Worm (Caenorhabditis elegans) whole organism, young adult: ENCODE measurements around the gene tctn-1.

ENCODE experiments used
- C06A6.2 ChIP-seq: fragments of 200-800 bp; sonication (Bioruptor generic); conservative IDR thresholded peaks from 2 replicates; pipeline ENCODE4 v1.3.6; 2022; ENCODE audit warnings: missing genetic modification characterization, missing compliant biosample characterization
- D2030.7 ChIP-seq: fragments of 200-800 bp; sonication (Bioruptor generic); IDR thresholded peaks from 2 replicates; pipeline ENCODE4 v1.3.6; 2022; ENCODE audit warnings: missing genetic modification reagents, missing genetic modification characterization, missing compliant biosample characterization
- F22D6.2 ChIP-seq: sonication (generic microtip); optimal IDR thresholded peaks from 2 replicates; lab custom pipeline; 2016; ENCODE audit warnings: mild to moderate bottlenecking, missing genetic modification characterization, missing compliant biosample characterization
- F33H1.4 ChIP-seq: fragments of 200-800 bp; sonication (Bioruptor generic); IDR thresholded peaks from 2 replicates; pipeline ENCODE4 v1.3.6; 2022; ENCODE audit warnings: missing genetic modification reagents, missing genetic modification characterization, missing compliant biosample characterization
- F37B4.10 ChIP-seq: fragments of 200-800 bp; sonication (Bioruptor generic); IDR thresholded peaks from 2 replicates; pipeline ENCODE4 v1.3.6; 2022; ENCODE audit warnings: missing genetic modification characterization, missing compliant biosample characterization
- F39B2.1 ChIP-seq: fragments of 200-800 bp; sonication (Bioruptor generic); IDR thresholded peaks from 2 replicates; pipeline ENCODE4 v1.3.6; 2022; ENCODE audit warnings: missing genetic modification reagents, missing genetic modification characterization, missing compliant biosample characterization
- F49E8.2 ChIP-seq: sonication (generic microtip); optimal IDR thresholded peaks from 3 replicates; lab custom pipeline; 2017; ENCODE audit warnings: missing genetic modification characterization, mild to moderate bottlenecking, missing compliant biosample characterization, antibody characterized with exemption, moderate library complexity; ENCODE audit not compliant: insufficient read depth
- F52B5.7 ChIP-seq: sonication (generic microtip); optimal IDR thresholded peaks from 2 replicates; lab custom pipeline; 2016; ENCODE audit warnings: mild to moderate bottlenecking, missing genetic modification characterization, missing compliant biosample characterization
- F55B11.4 ChIP-seq: sonication (generic microtip); optimal IDR thresholded peaks from 2 replicates; lab custom pipeline; 2016; ENCODE audit warnings: missing compliant biosample characterization, missing genetic modification characterization, borderline replicate concordance; ENCODE audit not compliant: insufficient read depth
- F57A8.1 ChIP-seq: fragments of 200-800 bp; sonication (Bioruptor generic); optimal IDR thresholded peaks from 2 replicates; lab custom pipeline; 2018; ENCODE audit warnings: mild to moderate bottlenecking, missing genetic modification characterization, moderate library complexity, missing compliant biosample characterization
- K11D2.4 ChIP-seq: fragments of 200-800 bp; sonication (Bioruptor generic); IDR thresholded peaks from 2 replicates; pipeline ENCODE4 v1.3.6; 2022; ENCODE audit warnings: missing genetic modification reagents, missing genetic modification characterization, missing compliant biosample characterization
- T07F8.4 ChIP-seq: sonication (generic microtip); optimal IDR thresholded peaks from 2 replicates; lab custom pipeline; 2016; ENCODE audit warnings: mild to moderate bottlenecking, missing genetic modification characterization, moderate library complexity, missing compliant biosample characterization
- Y53G8AR.9 ChIP-seq: fragments of 200-800 bp; sonication (Bioruptor generic); conservative IDR thresholded peaks from 2 replicates; pipeline ENCODE4 v1.3.6; 2022; ENCODE audit warnings: missing genetic modification reagents, missing genetic modification characterization, missing compliant biosample characterization
- Y56A3A.18 ChIP-seq: fragments of 200-800 bp; sonication (Bioruptor generic); IDR thresholded peaks from 2 replicates; pipeline ENCODE4 v1.3.6; 2022; ENCODE audit warnings: missing genetic modification reagents, missing genetic modification characterization, missing compliant biosample characterization
- akir-1 ChIP-seq: fragments of 200-800 bp; sonication (Bioruptor generic); optimal IDR thresholded peaks from 2 replicates; lab custom pipeline; 2018; ENCODE audit warnings: mild to moderate bottlenecking, missing genetic modification characterization, moderate library complexity, missing compliant biosample characterization
- ama-1 ChIP-seq, 3 experiments: fragments of 150-350 bp in 1 of 3; sonication (generic microtip) in 2 of 3; optimal IDR thresholded peaks; 2 replicates each; lab custom pipeline; 2014 to 2018; ENCODE audit warnings: missing biosample characterization in 2 of 3, missing genetic modification characterization in 2 of 3, missing genetic modification reagents in 2 of 3
- atf-7 ChIP-seq: sonication (generic microtip); optimal IDR thresholded peaks from 2 replicates; lab custom pipeline; 2017; ENCODE audit warnings: mild to moderate bottlenecking, missing genetic modification characterization, missing compliant biosample characterization
- bed-1 ChIP-seq: fragments of 200-800 bp; sonication (Bioruptor generic); IDR thresholded peaks from 2 replicates; pipeline ENCODE4 v1.3.6; 2022; ENCODE audit warnings: missing genetic modification reagents, missing genetic modification characterization, missing compliant biosample characterization
- ccch-3 ChIP-seq: fragments of 200-800 bp; sonication (Bioruptor generic); optimal IDR thresholded peaks from 2 replicates; lab custom pipeline; 2018; ENCODE audit warnings: mild to moderate bottlenecking, missing genetic modification characterization, missing compliant biosample characterization
- ceh-100 ChIP-seq: fragments of 200-800 bp; sonication (Bioruptor generic); IDR thresholded peaks from 2 replicates; pipeline ENCODE4 v1.3.6; 2022; ENCODE audit warnings: missing genetic modification reagents, missing genetic modification characterization, missing compliant biosample characterization
- ceh-40 ChIP-seq: fragments of 200-800 bp; sonication (Bioruptor generic); IDR thresholded peaks from 2 replicates; pipeline ENCODE4 v1.3.6; 2022; ENCODE audit warnings: missing genetic modification characterization, missing compliant biosample characterization
- ceh-91 ChIP-seq: fragments of 200-800 bp; sonication (Bioruptor generic); IDR thresholded peaks from 2 replicates; pipeline ENCODE4 v1.3.6; 2022; ENCODE audit warnings: missing genetic modification reagents, missing genetic modification characterization, missing compliant biosample characterization
- chd-7 ChIP-seq: sonication (generic microtip); optimal IDR thresholded peaks from 2 replicates; lab custom pipeline; 2016; ENCODE audit warnings: mild to moderate bottlenecking, missing genetic modification characterization, moderate library complexity, missing compliant biosample characterization
- die-1 ChIP-seq: sonication (generic microtip); optimal IDR thresholded peaks from 2 replicates; lab custom pipeline; 2016; ENCODE audit warnings: missing genotype, mild to moderate bottlenecking, missing genetic modification characterization, missing compliant biosample characterization
- efl-1 ChIP-seq: fragments of 150-350 bp; optimal IDR thresholded peaks from 2 replicates; lab custom pipeline; 2014; ENCODE audit warnings: missing biosample characterization, missing genetic modification reagents, missing genetic modification characterization
- egrh-3 ChIP-seq: fragments of 200-800 bp; sonication (Bioruptor generic); IDR thresholded peaks from 2 replicates; pipeline ENCODE4 v1.3.6; 2022; ENCODE audit warnings: missing genetic modification reagents, missing genetic modification characterization, missing compliant biosample characterization
- fkh-3 ChIP-seq: sonication (generic microtip); optimal IDR thresholded peaks from 2 replicates; lab custom pipeline; 2016; ENCODE audit warnings: mild to moderate bottlenecking, missing genetic modification characterization, missing compliant biosample characterization
- him-1 ChIP-seq: sonication (generic microtip); optimal IDR thresholded peaks from 2 replicates; lab custom pipeline; 2016; ENCODE audit warnings: missing genotype, missing genetic modification reagents, missing genetic modification characterization, missing compliant biosample characterization
- hlh-12 ChIP-seq: sonication (generic microtip); optimal IDR thresholded peaks from 2 replicates; lab custom pipeline; 2016; ENCODE audit warnings: missing genetic modification characterization, missing compliant biosample characterization
- hmg-1.2 ChIP-seq: fragments of 200-800 bp; sonication (Bioruptor generic); IDR thresholded peaks from 2 replicates; pipeline ENCODE4 v1.3.6; 2022; ENCODE audit warnings: missing genetic modification reagents, missing genetic modification characterization, missing compliant biosample characterization
- hsf-1 ChIP-seq: fragments of 200-800 bp; sonication (Bioruptor generic); IDR thresholded peaks from 2 replicates; pipeline ENCODE4 v1.3.6; 2022; ENCODE audit warnings: missing genetic modification reagents, missing genetic modification characterization, missing compliant biosample characterization
- madf-6 ChIP-seq: fragments of 200-800 bp; sonication (Bioruptor generic); IDR thresholded peaks from 2 replicates; pipeline ENCODE4 v1.3.6; 2022; ENCODE audit warnings: missing genetic modification reagents, missing genetic modification characterization, missing compliant biosample characterization
- mel-28 ChIP-seq: sonication (generic microtip); optimal IDR thresholded peaks from 2 replicates; lab custom pipeline; 2016; ENCODE audit warnings: borderline replicate concordance, mild to moderate bottlenecking, missing genetic modification characterization, missing compliant biosample characterization
- mxl-1 ChIP-seq: sonication (generic microtip); optimal IDR thresholded peaks from 2 replicates; lab custom pipeline; 2016; ENCODE audit warnings: missing genetic modification characterization, missing compliant biosample characterization
- nhr-120 ChIP-seq: fragments of 200-800 bp; sonication (Bioruptor generic); IDR thresholded peaks from 2 replicates; pipeline ENCODE4 v1.3.6; 2022; ENCODE audit warnings: missing genetic modification characterization, missing compliant biosample characterization
- nhr-179 ChIP-seq: sonication (generic microtip); optimal IDR thresholded peaks from 2 replicates; lab custom pipeline; 2016; ENCODE audit warnings: mild to moderate bottlenecking, missing genetic modification characterization, missing compliant biosample characterization
- nhr-80 ChIP-seq: sonication (generic microtip); optimal IDR thresholded peaks from 2 replicates; lab custom pipeline; 2016; ENCODE audit warnings: missing genetic modification characterization, missing compliant biosample characterization
- rcor-1 ChIP-seq: fragments of 200-800 bp; sonication (Bioruptor generic); IDR thresholded peaks from 2 replicates; pipeline ENCODE4 v1.3.6; 2022; ENCODE audit warnings: missing genetic modification reagents, missing genetic modification characterization, missing compliant biosample characterization
- sdz-38 ChIP-seq: sonication (generic microtip); optimal IDR thresholded peaks from 2 replicates; lab custom pipeline; 2016; ENCODE audit warnings: missing genotype, missing genetic modification characterization, missing compliant biosample characterization
- snpc-3.4 ChIP-seq: sonication (generic microtip); optimal IDR thresholded peaks from 2 replicates; lab custom pipeline; 2017; ENCODE audit warnings: missing genetic modification characterization, mild to moderate bottlenecking, missing compliant biosample characterization, antibody characterized with exemption, moderate library complexity, missing genotype, missing genetic modification reagents
- snpc-4 ChIP-seq, 5 experiments: fragments of 150-350 bp in 1 of 5; sonication (generic microtip) in 4 of 5; optimal IDR thresholded peaks; 2 replicates each; lab custom pipeline; 2014 to 2018; ENCODE audit warnings: missing genetic modification characterization in 5 of 5, missing biosample characterization in 3 of 5, antibody characterized with exemption in 2 of 5, mild to moderate bottlenecking in 2 of 5, missing compliant biosample characterization in 2 of 5, missing genotype in 2 of 5, moderate library complexity in 2 of 5, missing genetic modification reagents in 1 of 5
- unc-62 ChIP-seq: fragments of 150-350 bp; optimal IDR thresholded peaks from 2 replicates; lab custom pipeline; 2014; ENCODE audit warnings: missing biosample characterization, missing genetic modification reagents, missing genetic modification characterization
- xnd-1 ChIP-seq: sonication (generic microtip); optimal IDR thresholded peaks from 2 replicates; lab custom pipeline; 2016; ENCODE audit warnings: missing genotype, missing genetic modification reagents, missing genetic modification characterization, missing compliant biosample characterization
- ztf-22 ChIP-seq: fragments of 200-800 bp; sonication (Bioruptor generic); optimal IDR thresholded peaks from 2 replicates; lab custom pipeline; 2018; ENCODE audit warnings: mild to moderate bottlenecking, missing genetic modification characterization, moderate library complexity, missing compliant biosample characterization
- ztf-25 ChIP-seq: fragments of 200-800 bp; sonication (Bioruptor generic); IDR thresholded peaks from 2 replicates; pipeline ENCODE4 v1.3.6; 2022; ENCODE audit warnings: missing genetic modification reagents, missing genetic modification characterization, missing compliant biosample characterization
- ztf-26 ChIP-seq: sonication (generic microtip); optimal IDR thresholded peaks from 2 replicates; lab custom pipeline; 2017; ENCODE audit warnings: missing genetic modification characterization, missing compliant biosample characterization

tctn-1 gene

DNA sequence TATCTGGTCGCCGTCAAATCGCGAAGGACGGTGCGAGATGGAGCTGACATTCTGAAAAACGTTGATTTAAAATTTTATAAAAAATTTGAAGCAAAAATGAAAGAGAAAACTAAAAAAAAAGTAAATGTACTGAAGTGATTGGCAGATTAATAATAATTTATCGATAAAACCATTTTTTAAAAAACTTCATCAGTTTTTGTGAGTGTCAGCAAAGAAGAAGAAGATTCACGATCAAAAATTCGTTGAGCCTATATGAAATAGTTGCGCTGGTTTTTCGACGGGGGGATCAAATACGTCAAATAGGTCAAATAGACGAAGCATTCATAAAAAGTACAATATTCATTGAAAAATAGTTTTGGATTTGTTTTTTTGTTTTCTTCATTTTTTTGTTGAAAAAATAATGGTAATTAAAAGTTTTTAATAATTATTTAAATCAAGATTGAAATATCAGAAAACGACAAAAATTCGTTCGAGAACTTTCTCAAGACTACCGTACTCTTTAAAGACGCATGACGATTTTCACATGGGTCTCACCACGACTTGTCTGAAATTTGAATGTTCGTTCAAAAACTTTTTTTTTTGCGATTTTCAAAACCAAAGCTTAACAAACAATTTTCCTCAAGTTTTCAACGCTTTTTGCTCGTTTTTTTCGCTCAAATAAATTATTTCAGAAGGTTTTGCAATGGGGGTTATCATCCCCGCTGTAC lies 12.9 kb upstream of the tctn-1 start, which contains the start of the genes memi-1 and cyp-31A3 (continued):
- no peak for TF ChIP-seq F55B11.4
- no peak for TF ChIP-seq F39B2.1 (GFP tag; lab: Robert Waterston, UW)
- TF ChIP-seq nhr-80 (tag; lab: Kevin White, UChicago), result no peak
- TF ChIP-seq atf-7 (tag; lab: Kevin White, UChicago), result no peak
- TF ChIP-seq F33H1.4 (GFP tag; lab: Robert Waterston, UW), result peak; percentile 97
- no peak for TF ChIP-seq F57A8.1 (GFP tag; lab: Kevin White, UChicago)
- TF ChIP-seq ccch-3, result no peak
- TF ChIP-seq efl-1, result peak; percentile 32
- TF ChIP-seq ceh-91, result peak; percentile 77
- TF ChIP-seq ceh-40, result no peak
- TF ChIP-seq mxl-1, result no peak
- peak; percentile 81 for TF ChIP-seq snpc-3.4 (tag; lab: Kevin White, UChicago)
- TF ChIP-seq hsf-1, result peak; percentile 99
- TF ChIP-seq Y56A3A.18 (GFP tag; lab: Robert Waterston, UW), result no peak
- TF ChIP-seq rcor-1 (GFP tag; lab: Robert Waterston, UW), result no peak
- no peak for TF ChIP-seq F37B4.10 (GFP tag; lab: Robert Waterston, UW)
- TF ChIP-seq T07F8.4, result no peak
- TF ChIP-seq hlh-12, result no peak
- TF ChIP-seq egrh-3 (GFP tag; lab: Robert Waterston, UW), result no peak
- TF ChIP-seq hmg-1.2, result 0 out of 2 replicates have a peak, but pooled peaks have one; percentile 20
- TF ChIP-seq D2030.7, result peak; percentile 82
- TF ChIP-seq madf-6 (GFP tag; lab: Robert Waterston, UW), result peak; percentile 96
- no peak for TF ChIP-seq K11D2.4 (GFP tag; lab: Robert Waterston, UW)

DNA sequence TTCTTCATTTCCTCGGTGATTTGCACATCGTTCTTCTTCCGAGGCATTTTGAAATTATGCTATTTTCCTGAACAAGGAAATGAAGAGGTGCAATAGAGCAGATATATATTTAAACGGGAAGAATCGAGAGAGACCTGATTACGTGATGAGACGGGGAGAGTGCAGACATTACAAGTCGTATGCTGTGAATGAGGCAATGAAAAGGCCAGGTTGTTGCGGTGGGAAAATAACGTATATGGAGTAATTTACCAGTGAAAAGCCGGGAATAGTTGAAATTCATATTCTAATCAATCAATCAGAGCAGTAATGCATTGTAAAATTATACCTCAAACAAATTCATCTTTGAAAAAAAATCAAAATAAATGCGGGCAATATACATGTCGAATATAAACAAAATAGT lies 11.0 kb upstream of the tctn-1 start, which contains the start of gene Y17G9B.8:
Y17G9B.8 (minus strand) TSS at position 182 of the 400 bp plus-strand sequence.
- TF ChIP-seq ceh-100 (GFP tag; lab: Robert Waterston, UW), result no peak
- no peak for TF ChIP-seq chd-7 (tag; lab: Kevin White, UChicago)
- no peak for TF ChIP-seq nhr-80 (tag; lab: Kevin White, UChicago)
- TF ChIP-seq mel-28 (tag; lab: Kevin White, UChicago), result no peak
- TF ChIP-seq xnd-1, result peak; percentile 32
- TF ChIP-seq die-1 (tag; lab: Kevin White, UChicago), result peak; percentile 25
- no peak for TF ChIP-seq Y56A3A.18 (GFP tag; lab: Robert Waterston, UW)
- peak; percentile 44; the same call in 1 of the 2 replicates for TF ChIP-seq hmg-1.2
- no peak for TF ChIP-seq unc-62 (GFP tag; lab: Kevin White, UChicago)
- TF ChIP-seq D2030.7, result no peak
- TF ChIP-seq F49E8.2, result peak; percentile 45
- TF ChIP-seq hsf-1, result peak; percentile 83
- no peak for TF ChIP-seq F22D6.2
- TF ChIP-seq ztf-22 (GFP tag; lab: Kevin White, UChicago), result no peak
- TF ChIP-seq ztf-25 (GFP tag; lab: Robert Waterston, UW), result no peak
- TF ChIP-seq snpc-3.4 (tag; lab: Kevin White, UChicago), result peak; percentile 67
- no peak for TF ChIP-seq mxl-1
- TF ChIP-seq F39B2.1 (GFP tag; lab: Robert Waterston, UW), result 0 out of 2 replicates have a peak, but pooled peaks have one; percentile 24
- TF ChIP-seq akir-1, result no peak
- no peak for TF ChIP-seq nhr-179 (tag; lab: Kevin White, UChicago)
- TF ChIP-seq ama-1 (optimal IDR thresholded peaks at IDR 0.05; lab: Kevin White, UChicago), result no peak
- TF ChIP-seq ama-1 (GFP tag; optimal IDR thresholded peaks at IDR 0.05; lab: Kevin White, UChicago), result no peak
- no peak for TF ChIP-seq snpc-4 (GFP tag; optimal IDR thresholded peaks at IDR 0.05; lab: Kevin White, UChicago)
- peak in 1 of 4 experiments; percentile 66 for TF ChIP-seq snpc-4 (tag; optimal IDR thresholded peaks at IDR 0.05; lab: Kevin White, UChicago)
- no peak for TF ChIP-seq nhr-120
- TF ChIP-seq fkh-3 (tag; lab: Kevin White, UChicago), result no peak
- no peak for TF ChIP-seq C06A6.2 (GFP tag; lab: Robert Waterston, UW)
- no peak for TF ChIP-seq F33H1.4 (GFP tag; lab: Robert Waterston, UW)
- no peak for TF ChIP-seq him-1
- TF ChIP-seq bed-1, result no peak
- no peak for TF ChIP-seq ztf-26 (tag; lab: Kevin White, UChicago)
- no peak for TF ChIP-seq sdz-38 (tag; lab: Kevin White, UChicago)
- TF ChIP-seq F52B5.7 (tag; lab: Kevin White, UChicago), result no peak
- TF ChIP-seq Y53G8AR.9 (GFP tag; lab: Robert Waterston, UW), result no peak
